Worm (Caenorhabditis elegans) whole organism, L3 larva: ENCODE results near the gene R13A1.1.
A peak's percentile ranks its signal among the peaks of the same experiment; 100 is the strongest.

Experiments used
- R02D3.7 ChIP-seq: fragments of 150-350 bp; optimal IDR thresholded peaks from 2 replicates; lab custom pipeline; 2014; ENCODE audit warnings: missing biosample characterization, missing genetic modification characterization
- ZK546.5 ChIP-seq: sonication (generic microtip); optimal IDR thresholded peaks from 2 replicates; lab custom pipeline; 2017; ENCODE audit warnings: missing biosample characterization, missing genetic modification characterization
- aly-2 ChIP-seq: fragments of 150-350 bp; optimal IDR thresholded peaks from 2 replicates; lab custom pipeline; 2014; ENCODE audit warnings: missing biosample characterization, missing genetic modification characterization
- ama-1 ChIP-seq: fragments of 150-350 bp; optimal IDR thresholded peaks from 2 replicates; lab custom pipeline; 2018
- ceh-16 ChIP-seq: sonication (generic microtip); optimal IDR thresholded peaks from 2 replicates; lab custom pipeline; 2017; ENCODE audit warnings: missing biosample characterization, missing genetic modification characterization
- ceh-28 ChIP-seq: fragments of 150-350 bp; optimal IDR thresholded peaks from 2 replicates; lab custom pipeline; 2014; ENCODE audit warnings: missing biosample characterization, missing genetic modification reagents, missing genetic modification characterization
- daf-12 ChIP-seq: fragments of 150-350 bp; optimal IDR thresholded peaks from 2 replicates; lab custom pipeline; 2014; ENCODE audit warnings: missing biosample characterization, missing genetic modification reagents, missing genetic modification characterization
- egl-27 ChIP-seq: sonication (generic microtip); optimal IDR thresholded peaks from 4 replicates; lab custom pipeline; 2017; ENCODE audit warnings: missing biosample characterization, missing genetic modification reagents, missing genetic modification characterization
- elt-2 ChIP-seq: sonication (generic microtip); optimal IDR thresholded peaks from 2 replicates; lab custom pipeline; 2016; ENCODE audit warnings: missing genetic modification reagents, mild to moderate bottlenecking, missing genetic modification characterization, missing compliant biosample characterization
- elt-3 ChIP-seq, 3 experiments: fragments of 150-350 bp in 1 of 3; sonication (generic microtip) in 2 of 3; optimal IDR thresholded peaks; 2 replicates in 2 of 3; 4 replicates in 1 of 3; lab custom pipeline; 2014 to 2017; ENCODE audit warnings: missing biosample characterization in 3 of 3, missing genetic modification characterization in 3 of 3
- eor-1 ChIP-seq, 2 experiments: fragments of 150-350 bp; optimal IDR thresholded peaks; 2 replicates each; lab custom pipeline; 2014 to 2018; ENCODE audit warnings: missing biosample characterization in 2 of 2, missing genetic modification characterization in 2 of 2
- hmg-11 ChIP-seq: sonication (generic microtip); optimal IDR thresholded peaks from 2 replicates; lab custom pipeline; 2016; ENCODE audit warnings: missing genetic modification characterization, missing compliant biosample characterization
- jun-1 ChIP-seq: fragments of 150-350 bp; optimal IDR thresholded peaks from 2 replicates; lab custom pipeline; 2014; ENCODE audit warnings: missing biosample characterization, missing genetic modification reagents, missing genetic modification characterization
- lin-39 ChIP-seq: fragments of 150-350 bp; optimal IDR thresholded peaks from 2 replicates; lab custom pipeline; 2018; ENCODE audit warnings: missing biosample characterization, missing genetic modification reagents, missing genetic modification characterization
- lsy-12 ChIP-seq: sonication (generic microtip); optimal IDR thresholded peaks from 2 replicates; lab custom pipeline; 2016; ENCODE audit warnings: mild to moderate bottlenecking, missing genetic modification characterization, missing compliant biosample characterization
- mdl-1 ChIP-seq: fragments of 150-350 bp; optimal IDR thresholded peaks from 2 replicates; lab custom pipeline; 2014; ENCODE audit warnings: missing biosample characterization, missing genetic modification characterization
- mml-1 ChIP-seq: fragments of 150-350 bp; sonication (generic microtip); optimal IDR thresholded peaks from 3 replicates; lab custom pipeline; 2014; ENCODE audit warnings: missing biosample characterization, missing genetic modification characterization
- nfya-1 ChIP-seq: sonication (generic microtip); optimal IDR thresholded peaks from 2 replicates; lab custom pipeline; 2017; ENCODE audit warnings: missing genetic modification characterization, mild to moderate bottlenecking, missing compliant biosample characterization, antibody characterized with exemption, moderate library complexity; ENCODE audit not compliant: insufficient read depth
- nhr-11 ChIP-seq: fragments of 150-350 bp; optimal IDR thresholded peaks from 2 replicates; lab custom pipeline; 2014; ENCODE audit warnings: missing biosample characterization, missing genetic modification characterization
- nhr-12 ChIP-seq: fragments of 150-350 bp; optimal IDR thresholded peaks from 2 replicates; lab custom pipeline; 2014; ENCODE audit warnings: missing biosample characterization, missing genetic modification characterization
- nhr-23 ChIP-seq: fragments of 150-350 bp; optimal IDR thresholded peaks from 2 replicates; lab custom pipeline; 2014; ENCODE audit warnings: missing biosample characterization, missing genetic modification reagents, missing genetic modification characterization
- nhr-237 ChIP-seq: fragments of 150-350 bp; optimal IDR thresholded peaks from 2 replicates; lab custom pipeline; 2014; ENCODE audit warnings: missing biosample characterization, missing genetic modification characterization
- nhr-25 ChIP-seq: sonication (generic microtip); optimal IDR thresholded peaks from 2 replicates; lab custom pipeline; 2017; ENCODE audit warnings: missing biosample characterization, missing genetic modification characterization
- nhr-28 ChIP-seq: fragments of 150-350 bp; optimal IDR thresholded peaks from 2 replicates; lab custom pipeline; 2014; ENCODE audit warnings: missing biosample characterization, missing genetic modification characterization
- nhr-76 ChIP-seq: fragments of 150-350 bp; sonication (generic microtip); optimal IDR thresholded peaks from 5 replicates; lab custom pipeline; 2014; ENCODE audit warnings: missing biosample characterization, missing genetic modification characterization
- nhr-77 ChIP-seq: fragments of 150-350 bp; optimal IDR thresholded peaks from 2 replicates; lab custom pipeline; 2014; ENCODE audit warnings: missing biosample characterization, missing genetic modification characterization
- pqm-1 ChIP-seq: fragments of 150-350 bp; optimal IDR thresholded peaks from 2 replicates; lab custom pipeline; 2017; ENCODE audit warnings: missing biosample characterization, missing genetic modification characterization, inconsistent platforms
- tbx-2 ChIP-seq: sonication (generic microtip); optimal IDR thresholded peaks from 2 replicates; lab custom pipeline; 2016; ENCODE audit warnings: mild to moderate bottlenecking, missing genetic modification characterization, missing compliant biosample characterization
- unc-62 ChIP-seq: fragments of 150-350 bp; sonication (generic microtip); optimal IDR thresholded peaks from 4 replicates; lab custom pipeline; 2014; ENCODE audit warnings: missing biosample characterization, missing genetic modification reagents, missing genetic modification characterization
- ztf-11 ChIP-seq: fragments of 150-350 bp; optimal IDR thresholded peaks from 2 replicates; lab custom pipeline; 2014; ENCODE audit warnings: missing biosample characterization, missing genetic modification characterization

Gene R13A1.1

DNA sequence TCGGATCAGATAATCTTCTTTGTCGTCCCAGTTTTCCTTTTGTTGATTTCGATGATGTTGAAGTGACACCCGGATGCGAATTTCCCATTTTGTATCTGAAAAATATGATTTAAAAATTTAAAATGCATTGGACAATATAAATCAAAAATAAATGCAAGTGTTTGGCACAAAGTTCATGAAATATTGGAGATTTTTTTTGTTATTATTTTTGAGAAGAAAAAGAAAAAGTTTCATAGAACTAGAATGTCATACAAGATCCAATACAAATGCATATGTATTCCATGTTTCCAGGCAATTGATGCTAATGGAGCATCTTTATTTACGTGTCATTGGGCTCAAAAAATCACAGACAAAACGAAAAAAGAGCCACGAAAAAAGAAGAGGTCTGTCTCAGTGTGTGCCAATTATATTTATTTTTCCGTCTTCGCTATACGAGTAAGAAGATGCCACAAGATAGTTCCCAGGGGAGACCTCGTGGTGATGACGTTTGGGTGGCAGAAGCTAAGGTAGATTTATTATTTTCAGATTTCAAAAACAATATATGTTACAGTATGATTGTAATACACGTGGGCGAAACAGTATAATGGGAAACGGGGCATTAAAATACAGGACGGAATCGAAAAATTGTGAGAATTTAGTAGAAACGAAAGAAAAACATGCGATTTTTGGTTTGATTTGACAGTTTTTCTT lies at the start of gene R13A1.1, which contains the start of gene glb-23:
Gene R13A1.1 (plus strand): TSS at position 640 of the 690 bp plus-strand sequence.
Gene glb-23 (minus strand): TSS at position 101 of the 690 bp plus-strand sequence.
- no peak for TF ChIP-seq unc-62 (GFP tag; lab: Kevin White, UChicago)
- no peak for TF ChIP-seq jun-1 (tag; lab: Kevin White, UChicago)
- no peak for TF ChIP-seq egl-27 (tag; lab: Kevin White, UChicago)
- no peak for TF ChIP-seq ceh-28

- TF ChIP-seq unc-62 (GFP tag; lab: Kevin White, UChicago) (no peak), nfya-1 (tag; lab: Kevin White, UChicago) (no peak), hmg-11 (tag; lab: Kevin White, UChicago) (no peak), lin-39 (tag; lab: Kevin White, UChicago) (no peak), nhr-25 (tag; lab: Kevin White, UChicago) (no peak), egl-27 (tag; lab: Kevin White, UChicago) (no peak), lsy-12 (tag; lab: Kevin White, UChicago) (no peak), nhr-12 (no peak), elt-2 (tag; lab: Kevin White, UChicago) (no peak)
Measured at ce11 chrIV:7171222-7171621, 48.6 kb upstream of the R13A1.1 start, which contains the start of gene str-220. Gene str-220, minus strand, starts transcription at chrIV:7171322.

- TF ChIP-seq hmg-11 (tag; lab: Kevin White, UChicago) (no peak), mdl-1 (no peak), nhr-25 (tag; lab: Kevin White, UChicago) (no peak), mml-1 (tag; lab: Kevin White, UChicago) (no peak), lin-39 (tag; lab: Kevin White, UChicago) (no peak), eor-1 (tag; optimal IDR thresholded peaks at IDR 0.05; lab: Kevin White, UChicago) (no peak), daf-12 (tag; lab: Kevin White, UChicago) (no peak), nhr-23 (tag; lab: Kevin White, UChicago) (no peak)
- TF ChIP-seq, all 47 proteins: peak for 0
Measured at ce11 chrIV:7173489-7173888, 46.3 kb upstream of the R13A1.1 start, which contains the start of gene str-1. Gene str-1, plus strand, starts transcription at chrIV:7173789.

DNA sequence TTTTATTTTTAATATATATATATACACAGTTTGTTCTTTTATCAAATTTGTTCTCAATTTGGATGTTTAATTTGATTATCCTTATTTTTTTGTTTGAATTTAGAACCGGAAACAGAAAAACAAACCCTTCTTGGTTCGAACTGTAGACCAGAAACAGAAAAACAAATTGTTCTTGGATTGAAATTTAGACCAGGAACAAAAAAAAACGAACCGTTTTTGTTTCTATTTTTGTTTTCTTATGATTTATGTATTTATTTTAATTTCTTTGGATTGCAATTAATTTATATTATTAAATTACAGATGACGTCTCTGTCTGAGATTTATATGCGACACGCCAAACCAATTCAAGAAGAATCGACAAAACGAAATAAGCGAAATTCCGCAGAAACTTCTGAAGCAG lies 44.5 kb upstream of the R13A1.1 start, which contains the start of gene C42D4.19:
Gene C42D4.19 (plus strand): TSS at position 301 of the 400 bp plus-strand sequence.
- no peak for TF ChIP-seq mdl-1
- no peak for TF ChIP-seq unc-62 (GFP tag; lab: Kevin White, UChicago)
- TF ChIP-seq pqm-1 (tag; lab: Kevin White, UChicago): no peak
- no peak for TF ChIP-seq nhr-25 (tag; lab: Kevin White, UChicago)
- no peak for TF ChIP-seq mml-1 (tag; lab: Kevin White, UChicago)

ce11 chrIV:7176887-7177286 lies 43.0 kb upstream of the R13A1.1 start, which contains the start of gene str-44:
Gene str-44, plus strand, starts transcription at chrIV:7177187.
- TF ChIP-seq pqm-1 (tag; lab: Kevin White, UChicago) (no peak), elt-3 (tag; optimal IDR thresholded peaks at IDR 0.05; lab: Kevin White, UChicago) (no peak), ceh-28 (no peak)

ce11 chrIV:7178942-7179341 lies 40.9 kb upstream of the R13A1.1 start, which contains the start of gene C42D4.3:
Gene C42D4.3, plus strand, starts transcription at chrIV:7179239.
- TF ChIP-seq nhr-25 (tag; lab: Kevin White, UChicago) (peak; percentile 96), nhr-77 (tag; lab: Kevin White, UChicago) (no peak)

ce11 chrIV:7180304-7180703 lies 39.5 kb upstream of the R13A1.1 start, which contains the start of gene cest-10:
Gene cest-10, plus strand, starts transcription at chrIV:7180557.
- TF ChIP-seq aly-2 (tag; lab: Kevin White, UChicago): no peak
- TF ChIP-seq R02D3.7: no peak
- no peak for TF ChIP-seq egl-27 (tag; lab: Kevin White, UChicago)
- TF ChIP-seq pqm-1 (tag; lab: Kevin White, UChicago): peak; percentile 84
- TF ChIP-seq mdl-1: no peak
- TF ChIP-seq elt-2 (tag; lab: Kevin White, UChicago): peak; percentile 88
- TF ChIP-seq nhr-237 (tag; lab: Kevin White, UChicago): no peak
- TF ChIP-seq nhr-76 (tag; lab: Kevin White, UChicago): no peak
- TF ChIP-seq ama-1 (lab: Kevin White, UChicago): no peak
- no peak for TF ChIP-seq mml-1 (tag; lab: Kevin White, UChicago)
- TF ChIP-seq nhr-11: no peak
- TF ChIP-seq daf-12 (tag; lab: Kevin White, UChicago): no peak
- no peak for TF ChIP-seq ZK546.5 (tag; lab: Kevin White, UChicago)
- TF ChIP-seq ceh-16 (tag; lab: Kevin White, UChicago): no peak
- TF ChIP-seq nhr-28: no peak
- TF ChIP-seq lin-39 (tag; lab: Kevin White, UChicago): no peak
- TF ChIP-seq tbx-2 (tag; lab: Kevin White, UChicago): no peak
- no peak for TF ChIP-seq ztf-11 (tag; lab: Kevin White, UChicago)
